Fruit fly (Drosophila melanogaster) whole organism, embryonic: ENCODE data around the gene ocn.
A peak's percentile ranks its signal among the peaks of the same experiment; 100 is the strongest.

ENCODE experiments used
- B-H2 ChIP-seq: fragments of 200-800 bp; sonication (Bioruptor generic); optimal IDR thresholded peaks from 2 replicates; lab custom pipeline; 2018; ENCODE audit warnings: missing biosample characterization, mild to moderate bottlenecking, missing genetic modification characterization
- BEAF-32 ChIP-seq: fragments of 200-800 bp; sonication (Bioruptor generic); optimal IDR thresholded peaks from 3 replicates; lab custom pipeline; 2017; ENCODE audit warnings: missing biosample characterization, missing genetic modification characterization, mild to moderate bottlenecking, moderate library complexity, missing genetic modification reagents
- CG10366 ChIP-seq: fragments of 200-800 bp; sonication (Bioruptor generic); IDR thresholded peaks from 2 replicates; pipeline ENCODE4 v1.3.6; 2022; ENCODE audit warnings: missing biosample characterization, missing genetic modification characterization
- CG10431 ChIP-seq: fragments of 200-800 bp; sonication (Bioruptor generic); optimal IDR thresholded peaks from 3 replicates; lab custom pipeline; 2018; ENCODE audit warnings: missing biosample characterization, mild to moderate bottlenecking, missing genetic modification characterization
- CG13287 ChIP-seq: fragments of 200-800 bp; sonication (Bioruptor generic); IDR thresholded peaks from 2 replicates; pipeline ENCODE4 v1.3.6; 2022; ENCODE audit warnings: missing biosample characterization, missing genetic modification characterization; ENCODE audit not compliant: partially characterized antibody
- CG13424 ChIP-seq: fragments of 200-800 bp; sonication (Bioruptor generic); optimal IDR thresholded peaks from 2 replicates; lab custom pipeline; 2019; ENCODE audit warnings: missing biosample characterization, mild to moderate bottlenecking, missing genetic modification characterization, moderate library complexity
- CG15479 ChIP-seq: fragments of 200-800 bp; sonication (Bioruptor generic); optimal IDR thresholded peaks from 3 replicates; lab custom pipeline; 2019; ENCODE audit warnings: missing biosample characterization, mild to moderate bottlenecking, missing genetic modification characterization, moderate library complexity
- CG15696 ChIP-seq: fragments of 200-800 bp; sonication (Bioruptor generic); optimal IDR thresholded peaks from 2 replicates; lab custom pipeline; 2019; ENCODE audit warnings: missing biosample characterization, mild to moderate bottlenecking, missing genetic modification characterization, moderate library complexity
- CG1602 ChIP-seq: fragments of 200-800 bp; sonication (Bioruptor generic); optimal IDR thresholded peaks from 3 replicates; lab custom pipeline; 2016; ENCODE audit warnings: missing biosample characterization, missing genetic modification characterization
- CG17328 ChIP-seq: fragments of 200-800 bp; sonication (Bioruptor generic); IDR thresholded peaks from 2 replicates; pipeline ENCODE4 v1.3.6; 2022; ENCODE audit warnings: missing biosample characterization, missing genetic modification characterization
- CG17829 ChIP-seq: fragments of 200-800 bp; optimal IDR thresholded peaks from 2 replicates; lab custom pipeline; 2019; ENCODE audit warnings: missing biosample characterization, mild to moderate bottlenecking, missing genetic modification characterization, moderate library complexity
- CG18599 ChIP-seq: fragments of 200-800 bp; sonication (Bioruptor generic); optimal IDR thresholded peaks from 3 replicates; lab custom pipeline; 2017; ENCODE audit warnings: missing biosample characterization, missing genetic modification characterization, mild to moderate bottlenecking, moderate library complexity, missing genetic modification reagents
- CG2678 ChIP-seq: fragments of 200-800 bp; sonication (Bioruptor generic); optimal IDR thresholded peaks from 3 replicates; lab custom pipeline; 2019; ENCODE audit warnings: missing biosample characterization, mild to moderate bottlenecking, missing genetic modification characterization, moderate library complexity
- CG32772 ChIP-seq: fragments of 200-800 bp; sonication (Bioruptor generic); IDR thresholded peaks from 2 replicates; pipeline ENCODE4 v1.3.6; 2022; ENCODE audit warnings: missing biosample characterization, missing genetic modification characterization
- CG3847 ChIP-seq: fragments of 200-800 bp; sonication (Bioruptor generic); IDR thresholded peaks from 2 replicates; pipeline ENCODE4 v1.3.6; 2022; ENCODE audit warnings: missing biosample characterization, missing genetic modification characterization
- CG3995 ChIP-seq: fragments of 200-800 bp; sonication (Bioruptor generic); optimal IDR thresholded peaks from 3 replicates; lab custom pipeline; 2016; ENCODE audit warnings: missing biosample characterization, missing genetic modification characterization
- CG42726 ChIP-seq: fragments of 200-800 bp; sonication (Bioruptor generic); IDR thresholded peaks from 2 replicates; pipeline ENCODE4 v1.3.6; 2022; ENCODE audit warnings: missing biosample characterization, missing genetic modification characterization; ENCODE audit not compliant: partially characterized antibody
- CG4820 ChIP-seq: fragments of 200-800 bp; sonication (Bioruptor generic); optimal IDR thresholded peaks from 3 replicates; lab custom pipeline; 2016; ENCODE audit warnings: missing biosample characterization, missing genetic modification characterization
- CG5953 ChIP-seq: fragments of 200-800 bp; sonication (Bioruptor generic); IDR thresholded peaks from 2 replicates; pipeline ENCODE4 v1.3.6; 2022; ENCODE audit warnings: missing biosample characterization, missing genetic modification characterization
- CG6689 ChIP-seq: fragments of 200-800 bp; sonication (Bioruptor generic); IDR thresholded peaks from 2 replicates; pipeline ENCODE4 v1.3.6; 2022; ENCODE audit warnings: missing biosample characterization, missing genetic modification characterization
- CG9876 ChIP-seq: fragments of 200-800 bp; sonication (Bioruptor generic); optimal IDR thresholded peaks from 2 replicates; lab custom pipeline; 2016; ENCODE audit warnings: missing biosample characterization, missing genetic modification characterization
- Dek ChIP-seq: fragments of 200-800 bp; sonication (Bioruptor generic); optimal IDR thresholded peaks from 3 replicates; lab custom pipeline; 2019; ENCODE audit warnings: missing biosample characterization, mild to moderate bottlenecking, missing genetic modification characterization, moderate library complexity
- Doc3 ChIP-seq: fragments of 200-800 bp; sonication (Bioruptor generic); IDR thresholded peaks from 3 replicates; pipeline ENCODE4 v1.3.6; 2022; ENCODE audit warnings: missing biosample characterization, missing genetic modification characterization; ENCODE audit not compliant: partially characterized antibody
- Drgx ChIP-seq: fragments of 200-800 bp; sonication (Bioruptor generic); IDR thresholded peaks from 2 replicates; pipeline ENCODE4 v1.3.6; 2022; ENCODE audit warnings: missing biosample characterization, missing genetic modification characterization
- E2f1 ChIP-seq: fragments of 200-800 bp; sonication (Bioruptor generic); IDR thresholded peaks from 2 replicates; pipeline ENCODE4 v1.3.6; 2022; ENCODE audit warnings: missing biosample characterization, missing genetic modification characterization
- E2f2 ChIP-seq: fragments of 200-800 bp; sonication (Bioruptor generic); IDR thresholded peaks from 2 replicates; pipeline ENCODE4 v1.3.6; 2022; ENCODE audit warnings: missing biosample characterization, missing genetic modification characterization
- Hr51 ChIP-seq, 2 experiments: fragments of 200-800 bp; sonication (Bioruptor generic); optimal IDR thresholded peaks; 2 replicates in 1 of 2; 3 replicates in 1 of 2; lab custom pipeline; 2016 to 2018; ENCODE audit warnings: missing biosample characterization in 2 of 2, missing genetic modification characterization in 2 of 2, mild to moderate bottlenecking in 1 of 2, moderate library complexity in 1 of 2
- MESR4 ChIP-seq: fragments of 200-800 bp; sonication (Bioruptor generic); optimal IDR thresholded peaks from 2 replicates; lab custom pipeline; 2018; ENCODE audit warnings: missing biosample characterization, mild to moderate bottlenecking, missing genetic modification characterization, moderate library complexity
- MTF-1 ChIP-seq: fragments of 200-800 bp; sonication (Bioruptor generic); optimal IDR thresholded peaks from 2 replicates; lab custom pipeline; 2018; ENCODE audit warnings: missing biosample characterization, mild to moderate bottlenecking, missing genetic modification characterization, borderline replicate concordance
- Mad ChIP-seq: fragments of 200-800 bp; sonication (Bioruptor generic); optimal IDR thresholded peaks from 2 replicates; lab custom pipeline; 2016; ENCODE audit warnings: missing biosample characterization, missing genetic modification characterization
- NfI ChIP-seq: fragments of 200-800 bp; sonication (Bioruptor generic); optimal IDR thresholded peaks from 3 replicates; lab custom pipeline; 2018; ENCODE audit warnings: missing biosample characterization, mild to moderate bottlenecking, missing genetic modification characterization, moderate library complexity
- Pdp1 ChIP-seq, 2 experiments: fragments of 200-800 bp; sonication (Bioruptor generic); optimal IDR thresholded peaks; 3 replicates each; lab custom pipeline; 2016; ENCODE audit warnings: missing biosample characterization in 2 of 2, missing genetic modification characterization in 2 of 2, mild to moderate bottlenecking in 1 of 2, moderate library complexity in 1 of 2
- Ptx1 ChIP-seq: fragments of 200-800 bp; sonication (Bioruptor generic); IDR thresholded peaks from 2 replicates; pipeline ENCODE4 v1.3.6; 2022; ENCODE audit warnings: missing biosample characterization, missing genetic modification characterization
- Sin3A ChIP-seq: fragments of >200 bp; optimal IDR thresholded peaks from 2 replicates; lab custom pipeline; 2018
- Sry-δ ChIP-seq: fragments of 200-800 bp; sonication (Bioruptor generic); optimal IDR thresholded peaks from 2 replicates; lab custom pipeline; 2016; ENCODE audit warnings: missing biosample characterization, missing genetic modification characterization
- al ChIP-seq: fragments of 200-800 bp; sonication (Bioruptor generic); IDR thresholded peaks from 2 replicates; pipeline ENCODE4 v1.3.6; 2022; ENCODE audit warnings: missing biosample characterization, missing genetic modification characterization
- chn ChIP-seq: fragments of 200-800 bp; sonication (Bioruptor generic); optimal IDR thresholded peaks from 2 replicates; lab custom pipeline; 2016; ENCODE audit warnings: missing biosample characterization, missing genetic modification characterization
- corto ChIP-seq: fragments of 200-800 bp; sonication (Bioruptor generic); optimal IDR thresholded peaks from 2 replicates; lab custom pipeline; 2016; ENCODE audit warnings: missing biosample characterization, mild to moderate bottlenecking, missing genetic modification characterization, moderate library complexity
- fu2 ChIP-seq: fragments of 200-800 bp; sonication (Bioruptor generic); optimal IDR thresholded peaks from 2 replicates; lab custom pipeline; 2016; ENCODE audit warnings: missing biosample characterization, missing genetic modification characterization
- gcm ChIP-seq: fragments of 200-800 bp; sonication (Bioruptor generic); optimal IDR thresholded peaks from 2 replicates; lab custom pipeline; 2019; ENCODE audit warnings: missing biosample characterization, mild to moderate bottlenecking, missing genetic modification characterization, moderate library complexity
- ind ChIP-seq: fragments of 200-800 bp; sonication (Bioruptor generic); optimal IDR thresholded peaks from 3 replicates; lab custom pipeline; 2016; ENCODE audit warnings: missing biosample characterization, missing genetic modification characterization
- mirr ChIP-seq: fragments of 200-800 bp; sonication (Bioruptor generic); optimal IDR thresholded peaks from 3 replicates; lab custom pipeline; 2018; ENCODE audit warnings: missing biosample characterization, mild to moderate bottlenecking, missing genetic modification characterization
- mld ChIP-seq: fragments of 200-800 bp; sonication (Bioruptor generic); IDR thresholded peaks from 3 replicates; pipeline ENCODE4 v1.3.6; 2022; ENCODE audit warnings: missing biosample characterization, missing genetic modification characterization; ENCODE audit not compliant: partially characterized antibody
- pho ChIP-seq: fragments of 200-800 bp; sonication (Bioruptor generic); optimal IDR thresholded peaks from 2 replicates; lab custom pipeline; 2016; ENCODE audit warnings: missing biosample characterization, missing genetic modification characterization
- pzg ChIP-seq: fragments of 200-800 bp; sonication (Bioruptor generic); optimal IDR thresholded peaks from 3 replicates; lab custom pipeline; 2018; ENCODE audit warnings: missing biosample characterization, mild to moderate bottlenecking, missing genetic modification characterization, moderate library complexity
- seq ChIP-seq: fragments of 200-800 bp; sonication (Bioruptor generic); IDR thresholded peaks from 2 replicates; pipeline ENCODE4 v1.3.6; 2022; ENCODE audit warnings: missing biosample characterization, missing genetic modification characterization
- slbo ChIP-seq: fragments of 200-800 bp; sonication (Bioruptor generic); IDR thresholded peaks from 2 replicates; pipeline ENCODE4 v1.3.6; 2022; ENCODE audit warnings: missing biosample characterization, missing genetic modification characterization
- tgo ChIP-seq: fragments of 200-800 bp; sonication (Bioruptor generic); IDR thresholded peaks from 3 replicates; pipeline ENCODE4 v1.3.6; 2022; ENCODE audit warnings: missing biosample characterization, missing genetic modification characterization
- z ChIP-seq: fragments of 200-800 bp; sonication (Bioruptor generic); IDR thresholded peaks from 3 replicates; pipeline ENCODE4 v1.3.6; 2022; ENCODE audit warnings: missing biosample characterization, missing genetic modification characterization

Gene ocn

dm6 chr3R:30055915-30056544 is 18.5 kb upstream of the ocn start, which contains the start of the genes Rpp14b and spn-A (continued):
- peak; percentile 43; the same call in 1 of the 2 replicates for TF ChIP-seq CG10366 (GFP tag; lab: Robert Waterston, UW)
- peak; percentile 15 for TF ChIP-seq CG15696 (tag; lab: Kevin White, UChicago)
- no peak for TF ChIP-seq CG6689 (GFP tag; lab: Robert Waterston, UW)
- peak; percentile 46 for TF ChIP-seq pzg
- peak; percentile 56 for TF ChIP-seq E2f2 (GFP tag; lab: Robert Waterston, UW)
- peak; percentile 32; the same call in 1 of the 2 replicates for TF ChIP-seq E2f1
- TF ChIP-seq CG17328 (GFP tag; lab: Robert Waterston, UW), result peak; percentile 33; the same call in 1 of the 2 replicates
- no peak for TF ChIP-seq Sry-δ
- TF ChIP-seq Doc3 (GFP tag; lab: Robert Waterston, UW), result 0 out of 3 replicates have a peak, but pooled peaks have one; percentile 7
- peak; percentile 79 for TF ChIP-seq slbo
- peak; percentile 37; the same call in 1 of the 2 replicates for TF ChIP-seq CG3847 (GFP tag; lab: Robert Waterston, UW)
- TF ChIP-seq CG1602 (GFP tag; lab: Kevin White, UChicago), result peak; percentile 19
- TF ChIP-seq mld (GFP tag; lab: Robert Waterston, UW), result no peak
- TF ChIP-seq BEAF-32 (GFP tag; lab: Kevin White, UChicago), result peak; percentile 33
- no peak for TF ChIP-seq z (GFP tag; lab: Robert Waterston, UW)
- no peak for TF ChIP-seq chn (GFP tag; lab: Kevin White, UChicago)
- TF ChIP-seq MESR4 (GFP tag; lab: Kevin White, UChicago), result peak; percentile 48
- TF ChIP-seq CG13287 (GFP tag; lab: Robert Waterston, UW), result no peak
- no peak for TF ChIP-seq pho
- no peak for TF ChIP-seq MTF-1 (GFP tag; lab: Kevin White, UChicago)
- peak; percentile 13 for TF ChIP-seq CG2678
- TF ChIP-seq B-H2 (GFP tag; lab: Kevin White, UChicago), result peak; percentile 46
- no peak for TF ChIP-seq fu2 (GFP tag; lab: Kevin White, UChicago)
- TF ChIP-seq CG13424 (tag; lab: Kevin White, UChicago), result peak; percentile 35
- no peak for TF ChIP-seq CG9876 (GFP tag; lab: Kevin White, UChicago)
- TF ChIP-seq Pdp1 (GFP tag; optimal IDR thresholded peaks at IDR 0.05; lab: Kevin White, UChicago), result peak in 1 of 2 experiments; percentile 5
- TF ChIP-seq CG32772, result peak; percentile 46; the same call in 1 of the 2 replicates
- peak; percentile 40 for TF ChIP-seq Ptx1 (GFP tag; lab: Robert Waterston, UW)
- TF ChIP-seq CG10431 (GFP tag; lab: Kevin White, UChicago), result no peak
- TF ChIP-seq CG5953 (GFP tag; lab: Robert Waterston, UW), result 0 out of 2 replicates have a peak, but pooled peaks have one; percentile 4
- peak; percentile 35; the same call in 1 of the 3 replicates for TF ChIP-seq tgo (GFP tag; lab: Robert Waterston, UW)
- TF ChIP-seq gcm (GFP tag; lab: Kevin White, UChicago), result peak; percentile 89
- no peak for TF ChIP-seq corto (GFP tag; lab: Kevin White, UChicago)
- TF ChIP-seq ind, result peak; percentile 11
- peak in 1 of 2 experiments; percentile 4 for TF ChIP-seq Hr51 (GFP tag; optimal IDR thresholded peaks at IDR 0.05; lab: Kevin White, UChicago)
- no peak for TF ChIP-seq CG42726 (GFP tag; lab: Robert Waterston, UW)
- peak; percentile 81 for TF ChIP-seq CG15479 (GFP tag; lab: Kevin White, UChicago)
- TF ChIP-seq CG3995, result peak; percentile 1
- TF ChIP-seq seq (GFP tag; lab: Robert Waterston, UW), result no peak
- TF ChIP-seq Dek (tag; lab: Kevin White, UChicago), result peak; percentile 17
- peak; percentile 0 for TF ChIP-seq Sin3A (lab: Kevin White, UChicago)
- 0 out of 2 replicates have a peak, but pooled peaks have one; percentile 25 for TF ChIP-seq Drgx
- TF ChIP-seq CG17829 (tag; lab: Kevin White, UChicago), result no peak
- peak; percentile 6 for TF ChIP-seq CG18599
- TF ChIP-seq al (GFP tag; lab: Robert Waterston, UW), result 0 out of 2 replicates have a peak, but pooled peaks have one; percentile 26
- TF ChIP-seq CG4820 (GFP tag; lab: Kevin White, UChicago), result peak; percentile 90
- TF ChIP-seq mirr (GFP tag; lab: Kevin White, UChicago), result no peak
- peak; percentile 10 for TF ChIP-seq NfI
- TF ChIP-seq Mad, result peak; percentile 13
